Worm (Caenorhabditis elegans): Measurements from ENCODE around the gene emb-8.

- peak; percentile 91 for TF ChIP-seq pha-4 (tag; optimal IDR thresholded peaks at IDR 0.05)
- TF ChIP-seq mdl-1 (tag; optimal IDR thresholded peaks at IDR 0.05): no peak
- peak; percentile 69 for TF ChIP-seq fkh-10 (GFP tag; optimal IDR thresholded peaks at IDR 0.05)
- TF ChIP-seq jun-1 (tag; optimal IDR thresholded peaks at IDR 0.05): peak; percentile 49
- TF ChIP-seq snpc-4 (tag; optimal IDR thresholded peaks at IDR 0.05): peak; percentile 89
- peak; percentile 39 for TF ChIP-seq nhr-77 (tag; optimal IDR thresholded peaks at IDR 0.05)
- no peak for TF ChIP-seq nhr-28 (tag; optimal IDR thresholded peaks at IDR 0.05)
Measured at ce11 chrIII:5172470-5172869, 27.0 kb downstream of the emb-8 start, which contains the start of gene K10D2.5.

Measured in whole organism, L3 larva.